Worm (Caenorhabditis elegans): Measurements from ENCODE around the gene str-206.
A peak's percentile ranks its signal among the peaks of the same experiment; 100 is the strongest.

Gene str-206

ce11 chrV:6246454-6246981 is 28.6 kb downstream of the str-206 start, which contains the start of gene dmd-7 (continued):
- no peak for TF ChIP-seq skn-1 (tag; optimal IDR thresholded peaks at IDR 0.05)
- no peak for TF ChIP-seq nhr-237 (tag; optimal IDR thresholded peaks at IDR 0.05)
- peak; percentile 3 for TF ChIP-seq nhr-10 (tag; optimal IDR thresholded peaks at IDR 0.05)
- TF ChIP-seq ZK546.5 (tag; optimal IDR thresholded peaks at IDR 0.05), result no peak
- no peak for TF ChIP-seq ama-1 (optimal IDR thresholded peaks at IDR 0.05)
- TF ChIP-seq R02D3.7 (tag; optimal IDR thresholded peaks at IDR 0.05), result no peak
- no peak for TF ChIP-seq unc-62 (GFP tag; optimal IDR thresholded peaks at IDR 0.05)
- TF ChIP-seq zag-1 (tag; optimal IDR thresholded peaks at IDR 0.05), result peak; percentile 59
- TF ChIP-seq mbf-1 (tag; optimal IDR thresholded peaks at IDR 0.05), result no peak

- no peak for TF ChIP-seq nhr-10 (tag; optimal IDR thresholded peaks at IDR 0.05)
- no peak for TF ChIP-seq unc-55 (GFP tag; optimal IDR thresholded peaks at IDR 0.05)
- TF ChIP-seq nhr-25 (tag; optimal IDR thresholded peaks at IDR 0.05), result peak; percentile 86
- peak; percentile 17 for TF ChIP-seq mab-5 (tag; optimal IDR thresholded peaks at IDR 0.05)
- TF ChIP-seq nhr-11 (tag; optimal IDR thresholded peaks at IDR 0.05), result no peak
- TF ChIP-seq Y55F3AM.14 (GFP tag; optimal IDR thresholded peaks at IDR 0.05), result peak; percentile 60
- TF ChIP-seq nhr-21 (tag; optimal IDR thresholded peaks at IDR 0.05), result peak; percentile 97
- peak; percentile 50 for TF ChIP-seq gmeb-1 (tag; optimal IDR thresholded peaks at IDR 0.05)
- peak; percentile 33 for TF ChIP-seq nhr-129 (tag; optimal IDR thresholded peaks at IDR 0.05)
- TF ChIP-seq sma-9 (GFP tag; optimal IDR thresholded peaks at IDR 0.05), result peak; percentile 99
- TF ChIP-seq sma-9 (tag; optimal IDR thresholded peaks at IDR 0.05), result no peak
- TF ChIP-seq lsy-2 (tag; optimal IDR thresholded peaks at IDR 0.05), result peak in 1 of 2 experiments; percentile 71
- TF ChIP-seq unc-39 (tag; optimal IDR thresholded peaks at IDR 0.05), result no peak
- TF ChIP-seq sma-3 (GFP tag; optimal IDR thresholded peaks at IDR 0.05), result peak; percentile 88
- no peak for TF ChIP-seq C34F6.9 (tag; optimal IDR thresholded peaks at IDR 0.05)
- TF ChIP-seq nhr-23 (tag; optimal IDR thresholded peaks at IDR 0.05), result no peak
- TF ChIP-seq nhr-6 (tag; optimal IDR thresholded peaks at IDR 0.05), result peak; percentile 32
- TF ChIP-seq blmp-1 (tag; optimal IDR thresholded peaks at IDR 0.05; ENCODE audit: insufficient read depth), result peak; percentile 86
- peak; percentile 55 for TF ChIP-seq crh-2 (tag; optimal IDR thresholded peaks at IDR 0.05)
- TF ChIP-seq ama-1 (optimal IDR thresholded peaks at IDR 0.05), result no peak
- peak in 1 of 2 experiments; percentile 37 for TF ChIP-seq mdl-1 (tag; optimal IDR thresholded peaks at IDR 0.05)
- TF ChIP-seq unc-62 (GFP tag; optimal IDR thresholded peaks at IDR 0.05), result peak; percentile 51
- TF ChIP-seq F13H6.1 (tag; optimal IDR thresholded peaks at IDR 0.05), result peak; percentile 42
- peak; percentile 46 for TF ChIP-seq fos-1 (tag; optimal IDR thresholded peaks at IDR 0.05)
- TF ChIP-seq egl-27 (tag; optimal IDR thresholded peaks at IDR 0.05), result peak; percentile 73
Measured at ce11 chrV:6247397-6247796, 29.5 kb downstream of the str-206 start.

ce11 chrV:6248714-6249113 is 30.8 kb downstream of the str-206 start:
- TF ChIP-seq ama-1 (optimal IDR thresholded peaks at IDR 0.05) (no peak), elt-3 (tag; optimal IDR thresholded peaks at IDR 0.05) (no peak), lin-39 (tag; optimal IDR thresholded peaks at IDR 0.05) (no peak), ztf-4 (tag; optimal IDR thresholded peaks at IDR 0.05) (no peak), blmp-1 (tag; optimal IDR thresholded peaks at IDR 0.05; ENCODE audit: insufficient read depth) (peak; percentile 14), crh-2 (tag; optimal IDR thresholded peaks at IDR 0.05) (peak; percentile 45), nhr-25 (tag; optimal IDR thresholded peaks at IDR 0.05) (no peak), gmeb-1 (tag; optimal IDR thresholded peaks at IDR 0.05) (peak; percentile 41), nhr-237 (tag; optimal IDR thresholded peaks at IDR 0.05) (no peak), sma-9 (GFP tag; optimal IDR thresholded peaks at IDR 0.05) (peak; percentile 65), sma-9 (tag; optimal IDR thresholded peaks at IDR 0.05) (no peak), nhr-129 (tag; optimal IDR thresholded peaks at IDR 0.05) (peak; percentile 9)

- TF ChIP-seq mbf-1 (tag; optimal IDR thresholded peaks at IDR 0.05), result no peak
- TF ChIP-seq peb-1 (tag; optimal IDR thresholded peaks at IDR 0.05), result no peak
- TF ChIP-seq C34F6.9 (tag; optimal IDR thresholded peaks at IDR 0.05), result no peak
- peak; percentile 59 for TF ChIP-seq ceh-16 (tag; optimal IDR thresholded peaks at IDR 0.05)
- TF ChIP-seq sma-9 (GFP tag; optimal IDR thresholded peaks at IDR 0.05), result peak; percentile 2
- no peak for TF ChIP-seq sma-9 (tag; optimal IDR thresholded peaks at IDR 0.05)
- no peak for TF ChIP-seq nhr-10 (tag; optimal IDR thresholded peaks at IDR 0.05)
Measured at ce11 chrV:6249135-6249534, 31.2 kb downstream of the str-206 start.

Data from whole organism, L2 larva.